Fruit fly (Drosophila melanogaster) whole organism, pupa: ENCODE measurements around the gene Tsf1.

Experiments used
- CG32121 ChIP-seq: fragments of 200-800 bp; sonication (Bioruptor generic); IDR thresholded peaks from 2 replicates; pipeline ENCODE4 v1.3.6; 2022; ENCODE audit warnings: missing biosample characterization, missing genetic modification characterization
- CG8301 ChIP-seq: fragments of 200-800 bp; sonication (Bioruptor generic); optimal IDR thresholded peaks from 2 replicates; lab custom pipeline; 2018; ENCODE audit warnings: missing biosample characterization, mild to moderate bottlenecking, missing genetic modification characterization

dm6 chrX:18364999-18365398 lies 21.9 kb upstream of the Tsf1 start:
- no peak for TF ChIP-seq CG8301 (tag; lab: Kevin White, UChicago)
- no peak for TF ChIP-seq CG32121
